Fruit fly (Drosophila melanogaster) S2 (cell line): Measurements from ENCODE around the gene CG46312.

Source experiments
- CG8478 ChIP-seq: fragments of >200 bp; optimal IDR thresholded peaks from 2 replicates; lab custom pipeline; 2018
- CTCF ChIP-seq, 2 experiments: fragments of >200 bp; optimal IDR thresholded peaks; 2 replicates each; lab custom pipeline; 2018

The CG46312 gene

DNA sequence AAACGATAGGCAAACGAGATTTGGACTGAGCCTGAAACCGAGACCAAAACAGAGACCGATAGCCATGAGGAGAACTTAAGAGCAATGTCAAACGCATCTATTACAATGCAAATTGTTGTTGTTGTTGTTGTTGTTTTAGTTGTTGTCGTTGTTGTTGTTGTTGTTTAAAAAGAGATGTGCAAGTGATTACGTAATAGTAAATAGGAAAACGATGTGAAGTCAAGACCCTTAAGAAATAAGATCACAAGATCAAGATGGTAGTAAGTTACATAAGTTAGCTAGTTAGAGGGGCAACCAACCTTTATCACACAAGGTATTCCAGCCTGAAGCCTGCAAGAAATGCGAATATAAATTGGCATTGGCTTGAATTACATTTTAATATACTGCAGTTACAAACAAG lies 41.7 kb downstream of the CG46312 start:
- TF ChIP-seq CTCF (optimal IDR thresholded peaks at IDR 0.05; lab: Kevin White, UChicago) (no peak), CG8478 (lab: Kevin White, UChicago) (no peak)

DNA sequence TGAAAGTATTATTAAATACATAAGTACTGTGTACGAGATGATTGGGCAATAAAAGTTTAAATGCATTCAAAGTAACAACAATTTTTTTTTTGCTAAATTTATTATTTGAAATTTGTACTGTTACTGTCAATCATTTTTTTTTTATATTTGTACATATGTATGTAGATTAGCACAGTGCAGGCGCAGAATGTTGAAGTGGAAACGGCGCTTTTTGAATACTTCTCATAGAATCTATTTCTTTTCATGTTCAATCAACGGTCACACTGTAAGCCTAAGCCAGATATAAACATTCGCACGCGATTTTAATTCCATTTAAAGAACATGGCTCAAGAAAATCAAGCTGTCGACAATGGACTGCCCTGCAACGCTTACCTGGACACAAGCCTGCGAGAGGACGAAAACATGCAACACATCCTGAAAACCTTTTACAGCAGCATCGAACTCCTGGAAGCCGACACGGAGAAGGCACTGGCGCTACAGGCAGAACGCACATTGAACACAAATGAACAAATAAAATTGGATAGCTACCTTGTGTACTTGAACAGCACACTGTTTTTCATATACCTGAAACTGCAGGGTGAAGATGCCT lies 46.9 kb downstream of the CG46312 start, which contains the start of gene Rrp47:
TSS of gene Rrp47 (plus strand) at position 163 of the 589 bp plus-strand sequence.
- TF ChIP-seq CTCF (optimal IDR thresholded peaks at IDR 0.05; lab: Kevin White, UChicago) (no peak), CG8478 (lab: Kevin White, UChicago) (no peak)

dm6 chrX:15941527-15941926 lies 50.2 kb downstream of the CG46312 start:
- TF ChIP-seq CG8478 (lab: Kevin White, UChicago) (no peak), CTCF (optimal IDR thresholded peaks at IDR 0.05; lab: Kevin White, UChicago) (no peak)

- no peak for TF ChIP-seq CG8478 (lab: Kevin White, UChicago)
- TF ChIP-seq CTCF (optimal IDR thresholded peaks at IDR 0.05; lab: Kevin White, UChicago) = no peak
Measured at dm6 chrX:15940956-15941246, 50.9 kb downstream of the CG46312 start, which contains the start of gene CG8924. Gene CG8924 (plus strand): TSS chrX:15941077.

DNA sequence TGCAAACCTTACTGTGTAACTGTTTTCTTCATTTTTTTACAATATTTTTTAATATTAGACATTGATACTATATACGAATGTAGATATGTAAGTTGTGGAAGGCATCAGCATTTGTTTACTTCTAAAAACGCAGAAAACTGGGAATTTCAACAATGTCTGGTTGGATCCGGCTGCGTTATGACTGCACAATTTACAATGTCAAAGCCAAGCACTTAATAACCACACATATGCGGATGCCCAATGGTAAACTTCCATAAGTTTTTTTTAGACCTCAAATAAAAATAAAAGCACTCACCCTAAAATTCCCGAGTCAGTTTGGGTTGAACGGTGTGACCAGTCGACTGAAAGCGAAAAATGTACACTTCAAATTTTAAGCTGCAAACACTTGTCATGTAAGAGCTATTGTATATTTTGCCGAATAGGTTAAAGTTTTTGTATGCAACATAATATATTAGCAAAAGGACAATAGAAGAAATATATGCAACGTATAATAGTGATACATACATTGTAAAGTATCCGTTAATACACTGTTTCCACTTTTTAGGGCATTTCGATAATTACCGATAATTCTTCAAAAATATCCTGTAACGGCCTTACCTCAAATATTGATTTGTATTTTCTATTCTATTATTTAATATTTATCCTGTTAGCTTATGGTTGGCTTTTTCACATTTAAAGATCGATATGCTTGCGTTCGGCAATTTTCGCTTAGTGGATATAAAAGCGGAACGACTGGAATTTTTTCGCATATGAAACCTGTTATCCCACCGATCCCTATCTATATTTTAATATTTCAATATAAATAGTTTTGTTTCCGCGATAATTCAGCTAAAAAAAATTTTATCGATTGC lies 51.4 kb downstream of the CG46312 start, which contains the start of gene Stim:
TSS of gene Stim (minus strand) at position 347 of the 851 bp plus-strand sequence.
- TF ChIP-seq CTCF (optimal IDR thresholded peaks at IDR 0.05; lab: Kevin White, UChicago) = no peak
- TF ChIP-seq CG8478 (lab: Kevin White, UChicago) = no peak
